Fruit fly (Drosophila melanogaster) whole organism, embryonic: ENCODE measurements around the gene CG42307.
A peak's percentile ranks its signal among the peaks of the same experiment; 100 is the strongest.

Experiments
- B-H2 ChIP-seq: fragments of 200-800 bp; sonication (Bioruptor generic); optimal IDR thresholded peaks from 2 replicates; lab custom pipeline; 2018; ENCODE audit warnings: missing biosample characterization, mild to moderate bottlenecking, missing genetic modification characterization
- Bgb ChIP-seq: fragments of 200-800 bp; sonication (Bioruptor generic); IDR thresholded peaks from 2 replicates; pipeline ENCODE4 v1.3.6; 2022; ENCODE audit warnings: missing biosample characterization, missing genetic modification characterization; ENCODE audit not compliant: partially characterized antibody
- CG10274 ChIP-seq: fragments of 200-800 bp; sonication (Bioruptor generic); optimal IDR thresholded peaks from 3 replicates; lab custom pipeline; 2017; ENCODE audit warnings: missing biosample characterization, mild to moderate bottlenecking, missing genetic modification characterization
- CG10462 ChIP-seq: fragments of 200-800 bp; sonication (Bioruptor generic); optimal IDR thresholded peaks from 2 replicates; lab custom pipeline; 2016; ENCODE audit warnings: missing biosample characterization, missing genetic modification characterization
- CG10959 ChIP-seq: fragments of 200-800 bp; sonication (Bioruptor generic); IDR thresholded peaks from 2 replicates; pipeline ENCODE4 v1.3.6; 2022; ENCODE audit warnings: missing biosample characterization, missing genetic modification characterization
- CG11085 ChIP-seq: fragments of 200-800 bp; sonication (Bioruptor generic); IDR thresholded peaks from 2 replicates; pipeline ENCODE4 v1.3.6; 2022; ENCODE audit warnings: missing biosample characterization, missing genetic modification characterization
- CG13424 ChIP-seq: fragments of 200-800 bp; sonication (Bioruptor generic); optimal IDR thresholded peaks from 2 replicates; lab custom pipeline; 2019; ENCODE audit warnings: missing biosample characterization, mild to moderate bottlenecking, missing genetic modification characterization, moderate library complexity
- CG13624 ChIP-seq: fragments of 200-800 bp; sonication (Bioruptor generic); optimal IDR thresholded peaks from 2 replicates; lab custom pipeline; 2016; ENCODE audit warnings: missing biosample characterization, missing genetic modification characterization
- CG14441 ChIP-seq: fragments of 200-800 bp; sonication (Bioruptor generic); IDR thresholded peaks from 2 replicates; pipeline ENCODE4 v1.3.6; 2022; ENCODE audit warnings: missing biosample characterization, missing genetic modification characterization
- CG15269 ChIP-seq: fragments of 200-800 bp; sonication (Bioruptor generic); optimal IDR thresholded peaks from 2 replicates; lab custom pipeline; 2018; ENCODE audit warnings: missing biosample characterization, mild to moderate bottlenecking, missing genetic modification characterization, moderate library complexity
- CG17829 ChIP-seq: fragments of 200-800 bp; optimal IDR thresholded peaks from 2 replicates; lab custom pipeline; 2019; ENCODE audit warnings: missing biosample characterization, mild to moderate bottlenecking, missing genetic modification characterization, moderate library complexity
- CG18619 ChIP-seq: fragments of 200-800 bp; sonication (Bioruptor generic); optimal IDR thresholded peaks from 3 replicates; lab custom pipeline; 2017; ENCODE audit warnings: missing biosample characterization, mild to moderate bottlenecking, missing genetic modification characterization
- CG32532 ChIP-seq: fragments of 200-800 bp; sonication (Bioruptor generic); IDR thresholded peaks from 2 replicates; pipeline ENCODE4 v1.3.6; 2022; ENCODE audit warnings: missing biosample characterization, missing genetic modification characterization
- CG6791 ChIP-seq: fragments of 200-800 bp; sonication (Bioruptor generic); IDR thresholded peaks from 3 replicates; pipeline ENCODE4 v1.3.6; 2022; ENCODE audit warnings: missing biosample characterization, missing genetic modification characterization; ENCODE audit not compliant: partially characterized antibody
- CG7372 ChIP-seq: fragments of 200-800 bp; sonication (Bioruptor generic); IDR thresholded peaks from 2 replicates; pipeline ENCODE4 v1.3.6; 2022; ENCODE audit warnings: missing biosample characterization, missing genetic modification characterization
- CG9609 ChIP-seq: fragments of 200-800 bp; sonication (Bioruptor generic); optimal IDR thresholded peaks from 3 replicates; lab custom pipeline; 2016; ENCODE audit warnings: missing biosample characterization, missing genetic modification characterization
- Chrac-16 ChIP-seq: fragments of 200-800 bp; sonication (Bioruptor generic); optimal IDR thresholded peaks from 3 replicates; lab custom pipeline; 2016; ENCODE audit warnings: missing biosample characterization, missing genetic modification characterization
- CkIIα-i1 ChIP-seq: fragments of 200-800 bp; sonication (Bioruptor generic); IDR thresholded peaks from 2 replicates; pipeline ENCODE4 v1.3.6; 2022; ENCODE audit warnings: missing biosample characterization, missing genetic modification characterization
- Doc3 ChIP-seq: fragments of 200-800 bp; sonication (Bioruptor generic); IDR thresholded peaks from 3 replicates; pipeline ENCODE4 v1.3.6; 2022; ENCODE audit warnings: missing biosample characterization, missing genetic modification characterization; ENCODE audit not compliant: partially characterized antibody
- E2f2 ChIP-seq: fragments of 200-800 bp; sonication (Bioruptor generic); IDR thresholded peaks from 2 replicates; pipeline ENCODE4 v1.3.6; 2022; ENCODE audit warnings: missing biosample characterization, missing genetic modification characterization
- Elba2 ChIP-seq: fragments of 200-800 bp; sonication (Bioruptor generic); optimal IDR thresholded peaks from 3 replicates; lab custom pipeline; 2016; ENCODE audit warnings: missing biosample characterization, missing genetic modification characterization
- Fer2 ChIP-seq: fragments of 200-800 bp; sonication (Bioruptor generic); optimal IDR thresholded peaks from 2 replicates; lab custom pipeline; 2018; ENCODE audit warnings: missing biosample characterization, mild to moderate bottlenecking, missing genetic modification characterization, moderate library complexity
- GATAe ChIP-seq: fragments of 200-800 bp; sonication (Bioruptor generic); conservative IDR thresholded peaks from 2 replicates; pipeline ENCODE4 v1.3.6; 2022; ENCODE audit warnings: missing biosample characterization, missing genetic modification characterization
- Hsf ChIP-seq: fragments of 200-800 bp; sonication (Bioruptor generic); optimal IDR thresholded peaks from 3 replicates; lab custom pipeline; 2016; ENCODE audit warnings: missing biosample characterization, missing genetic modification characterization
- Ptx1 ChIP-seq: fragments of 200-800 bp; sonication (Bioruptor generic); IDR thresholded peaks from 2 replicates; pipeline ENCODE4 v1.3.6; 2022; ENCODE audit warnings: missing biosample characterization, missing genetic modification characterization
- Sin3A ChIP-seq: fragments of >200 bp; optimal IDR thresholded peaks from 2 replicates; lab custom pipeline; 2018
- Sox100B ChIP-seq: fragments of 200-800 bp; sonication (Bioruptor generic); optimal IDR thresholded peaks from 3 replicates; lab custom pipeline; 2018; ENCODE audit warnings: missing biosample characterization, mild to moderate bottlenecking, missing genetic modification characterization
- Sox102F ChIP-seq: fragments of 200-800 bp; sonication (Bioruptor generic); optimal IDR thresholded peaks from 2 replicates; lab custom pipeline; 2018; ENCODE audit warnings: missing biosample characterization, mild to moderate bottlenecking, missing genetic modification characterization, moderate library complexity
- Sry-β ChIP-seq: fragments of 200-800 bp; sonication (Bioruptor generic); optimal IDR thresholded peaks from 2 replicates; lab custom pipeline; 2018; ENCODE audit warnings: missing biosample characterization, mild to moderate bottlenecking, missing genetic modification characterization, moderate library complexity
- Ssrp ChIP-seq: fragments of 200-800 bp; sonication (Bioruptor generic); optimal IDR thresholded peaks from 2 replicates; lab custom pipeline; 2018; ENCODE audit warnings: missing biosample characterization, mild to moderate bottlenecking, missing genetic modification characterization, moderate library complexity
- Stat92E ChIP-seq, 3 experiments: fragments of >200 bp in 2 of 3; fragments of 200-800 bp in 1 of 3; sonication (Bioruptor generic) in 1 of 3; optimal IDR thresholded peaks; 2 replicates each; lab custom pipeline; 2017 to 2019; ENCODE audit warnings: missing biosample characterization in 3 of 3, missing genetic modification characterization in 3 of 3, mild to moderate bottlenecking in 1 of 3, moderate library complexity in 1 of 3
- Xrp1 ChIP-seq: fragments of 200-800 bp; sonication (Bioruptor generic); IDR thresholded peaks from 2 replicates; pipeline ENCODE4 v1.3.6; 2022; ENCODE audit warnings: missing biosample characterization, missing genetic modification characterization
- al ChIP-seq: fragments of 200-800 bp; sonication (Bioruptor generic); IDR thresholded peaks from 2 replicates; pipeline ENCODE4 v1.3.6; 2022; ENCODE audit warnings: missing biosample characterization, missing genetic modification characterization
- ap ChIP-seq: fragments of 200-800 bp; sonication (Bioruptor generic); IDR thresholded peaks from 2 replicates; pipeline ENCODE4 v1.3.6; 2022; ENCODE audit warnings: missing biosample characterization, missing genetic modification characterization
- bigmax ChIP-seq: fragments of 200-800 bp; sonication (Bioruptor generic); optimal IDR thresholded peaks from 2 replicates; lab custom pipeline; 2018; ENCODE audit warnings: missing biosample characterization, mild to moderate bottlenecking, missing genetic modification characterization
- en ChIP-seq: fragments of 200-800 bp; sonication (Bioruptor generic); optimal IDR thresholded peaks from 2 replicates; lab custom pipeline; 2016; ENCODE audit warnings: missing biosample characterization, missing genetic modification characterization
- esg ChIP-seq: fragments of 200-800 bp; sonication (Bioruptor generic); conservative IDR thresholded peaks from 2 replicates; pipeline ENCODE4 v1.3.6; 2022; ENCODE audit warnings: missing biosample characterization, missing genetic modification characterization
- hb ChIP-seq: fragments of 200-800 bp; sonication (Bioruptor generic); IDR thresholded peaks from 3 replicates; pipeline ENCODE4 v1.3.6; 2022; ENCODE audit warnings: missing biosample characterization, missing genetic modification characterization; ENCODE audit not compliant: partially characterized antibody
- pzg ChIP-seq: fragments of 200-800 bp; sonication (Bioruptor generic); optimal IDR thresholded peaks from 3 replicates; lab custom pipeline; 2018; ENCODE audit warnings: missing biosample characterization, mild to moderate bottlenecking, missing genetic modification characterization, moderate library complexity
- sc ChIP-seq, 3 experiments: fragments of >200 bp in 2 of 3; fragments of 200-800 bp in 1 of 3; sonication (Bioruptor generic) in 1 of 3; optimal IDR thresholded peaks; 2 replicates in 2 of 3; 3 replicates in 1 of 3; lab custom pipeline; 2017; ENCODE audit warnings: mild to moderate bottlenecking in 1 of 3, missing biosample characterization in 1 of 3, missing genetic modification characterization in 1 of 3, missing genetic modification reagents in 1 of 3
- sens ChIP-seq: fragments of 200-800 bp; sonication (Bioruptor generic); peaks from one replicate; lab custom pipeline; 2016; ENCODE audit warnings: missing biosample characterization, missing genetic modification characterization
- slou ChIP-seq: fragments of 200-800 bp; sonication (Bioruptor generic); optimal IDR thresholded peaks from 3 replicates; lab custom pipeline; 2016; ENCODE audit warnings: missing biosample characterization, missing genetic modification characterization
- sna ChIP-seq: fragments of 200-800 bp; sonication (Bioruptor generic); IDR thresholded peaks from 2 replicates; pipeline ENCODE4 v1.3.6; 2022; ENCODE audit warnings: missing biosample characterization, missing genetic modification characterization; ENCODE audit not compliant: partially characterized antibody
- so ChIP-seq: fragments of 200-800 bp; sonication (Bioruptor generic); IDR thresholded peaks from 3 replicates; pipeline ENCODE4 v1.3.6; 2022; ENCODE audit warnings: missing biosample characterization, missing genetic modification characterization
- sob ChIP-seq: fragments of 200-800 bp; sonication (Bioruptor generic); IDR thresholded peaks from 2 replicates; pipeline ENCODE4 v1.3.6; 2022; ENCODE audit warnings: missing biosample characterization, missing genetic modification characterization
- stwl ChIP-seq: fragments of 200-800 bp; sonication (Bioruptor generic); optimal IDR thresholded peaks from 3 replicates; lab custom pipeline; 2018; ENCODE audit warnings: missing biosample characterization, mild to moderate bottlenecking, missing genetic modification characterization, moderate library complexity
- tap ChIP-seq: fragments of 200-800 bp; optimal IDR thresholded peaks from 3 replicates; lab custom pipeline; 2019; ENCODE audit warnings: missing biosample characterization, mild to moderate bottlenecking, missing genetic modification characterization, moderate library complexity
- tna ChIP-seq: fragments of 200-800 bp; sonication (Bioruptor generic); IDR thresholded peaks from 2 replicates; pipeline ENCODE4 v1.3.6; 2022; ENCODE audit warnings: missing biosample characterization, missing genetic modification characterization; ENCODE audit not compliant: partially characterized antibody
- unpg ChIP-seq: fragments of 200-800 bp; sonication (Bioruptor generic); optimal IDR thresholded peaks from 3 replicates; lab custom pipeline; 2018; ENCODE audit warnings: missing biosample characterization, mild to moderate bottlenecking, missing genetic modification characterization, moderate library complexity

Gene CG42307

dm6 chr3L:7360324-7360852, 31.5 kb downstream of the CG42307 start, which contains the start of gene Sec63 (continued):
- TF ChIP-seq CG18619 (GFP tag; lab: Kevin White, UChicago), result peak; percentile 35
- TF ChIP-seq tna (GFP tag; lab: Robert Waterston, UW), result peak; percentile 89
- TF ChIP-seq pzg (GFP tag; lab: Kevin White, UChicago), result peak; percentile 77
- TF ChIP-seq ap (GFP tag; lab: Robert Waterston, UW), result peak; percentile 49; the same call in 1 of the 2 replicates
- no peak for TF ChIP-seq sc (optimal IDR thresholded peaks at IDR 0.05; lab: Kevin White, UChicago)
- TF ChIP-seq sc (GFP tag; optimal IDR thresholded peaks at IDR 0.05; lab: Kevin White, UChicago), result peak; percentile 4
- peak; percentile 27 for TF ChIP-seq Sry-β (GFP tag; lab: Kevin White, UChicago)
- TF ChIP-seq E2f2 (GFP tag; lab: Robert Waterston, UW), result peak; percentile 53; the same call in 1 of the 2 replicates
- TF ChIP-seq Chrac-16 (GFP tag; lab: Kevin White, UChicago), result peak; percentile 38
- TF ChIP-seq so (GFP tag; lab: Robert Waterston, UW), result peak; percentile 60; the same call in 2 of the 3 replicates
- peak; percentile 16 for TF ChIP-seq CG15269 (tag; lab: Kevin White, UChicago)
- TF ChIP-seq CG14441 (GFP tag; lab: Robert Waterston, UW), result peak; percentile 64; the same call in 1 of the 2 replicates
- TF ChIP-seq stwl, result peak; percentile 90
- TF ChIP-seq Sox100B (GFP tag; lab: Kevin White, UChicago), result peak; percentile 34
- TF ChIP-seq unpg (GFP tag; lab: Kevin White, UChicago), result peak; percentile 53
- TF ChIP-seq esg, result peak; percentile 42; the same call in 1 of the 2 replicates
- peak; percentile 61 for TF ChIP-seq CG32532 (GFP tag; lab: Robert Waterston, UW)
- no peak for TF ChIP-seq tap
- TF ChIP-seq Stat92E (GFP tag; optimal IDR thresholded peaks at IDR 0.05; lab: Kevin White, UChicago), result no peak
- peak; percentile 26 for TF ChIP-seq Fer2
- peak; percentile 91 for TF ChIP-seq CG6791 (GFP tag; lab: Robert Waterston, UW)
- TF ChIP-seq Doc3 (GFP tag; lab: Robert Waterston, UW), result peak; percentile 70
- TF ChIP-seq Ptx1, result peak; percentile 59
- peak; percentile 42 for TF ChIP-seq Ssrp (tag; lab: Kevin White, UChicago)
- no peak for TF ChIP-seq CkIIα-i1 (GFP tag; lab: Robert Waterston, UW)
- TF ChIP-seq Elba2 (GFP tag; lab: Kevin White, UChicago), result no peak
- no peak for TF ChIP-seq bigmax
- peak; percentile 43; the same call in 1 of the 2 replicates for TF ChIP-seq CG7372 (GFP tag; lab: Robert Waterston, UW)
- TF ChIP-seq CG13424 (tag; lab: Kevin White, UChicago), result peak; percentile 68
- peak; percentile 36 for TF ChIP-seq CG13624
- TF ChIP-seq sna (GFP tag; lab: Robert Waterston, UW), result peak; percentile 78
- TF ChIP-seq GATAe, result no peak
- peak; percentile 87 for TF ChIP-seq hb
- no peak for TF ChIP-seq en (GFP tag; lab: Kevin White, UChicago)
- no peak for TF ChIP-seq CG10274 (GFP tag; lab: Kevin White, UChicago)
- no peak for TF ChIP-seq slou (GFP tag; lab: Kevin White, UChicago)
- TF ChIP-seq sob (GFP tag; lab: Robert Waterston, UW), result peak; percentile 19; the same call in 1 of the 2 replicates
- peak; percentile 59 for TF ChIP-seq Sin3A
- peak; percentile 20 for TF ChIP-seq CG17829 (tag; lab: Kevin White, UChicago)
- no peak for TF ChIP-seq Sox102F (GFP tag; lab: Kevin White, UChicago)
- peak; percentile 38 for TF ChIP-seq Hsf (GFP tag; lab: Kevin White, UChicago)
- TF ChIP-seq CG10462 (GFP tag; lab: Kevin White, UChicago), result no peak
- TF ChIP-seq sens (GFP tag; lab: Kevin White, UChicago), result peak; percentile 83
- peak; percentile 93 for TF ChIP-seq Bgb (GFP tag; lab: Robert Waterston, UW)
- TF ChIP-seq CG11085 (GFP tag; lab: Robert Waterston, UW), result peak; percentile 22; the same call in 1 of the 2 replicates
- TF ChIP-seq CG10959 (GFP tag; lab: Robert Waterston, UW), result 0 out of 2 replicates have a peak, but pooled peaks have one; percentile 14
- peak; percentile 43 for TF ChIP-seq B-H2
- peak; percentile 10 for TF ChIP-seq CG9609 (GFP tag; lab: Kevin White, UChicago)
- peak; percentile 62 for TF ChIP-seq al (GFP tag; lab: Robert Waterston, UW)
- TF ChIP-seq Xrp1, result peak; percentile 71
